Comparison of ENCODE assay signal across 5 fruit fly cellular contexts in genomic region chr3L:18398264-18398735, dm6.
TF ChIP-seq lines count a peak whose summit lies in the region.

Gene rpr (minus strand): TSS chr3L:18398435.

- peak; percentile 17 for TF ChIP-seq CTCF in whole organism, embryonic (GFP tag; optimal IDR thresholded peaks at IDR 0.05; lab: Kevin White, UChicago)

TF ChIP-seq in whole organism, 6 proteins besides CTCF, POLR2A, EP300 and RAD21:
- TF ChIP-seq usp (GFP tag; optimal IDR thresholded peaks at IDR 0.05; lab: Kevin White, UChicago) (no peak), pan (optimal IDR thresholded peaks at IDR 0.05; lab: Kevin White, UChicago) (no peak), Dll (optimal IDR thresholded peaks at IDR 0.05; lab: Kevin White, UChicago) (peak; percentile 45), EcR (GFP tag; optimal IDR thresholded peaks at IDR 0.05; lab: Kevin White, UChicago) (peak in 1 of 2 experiments; percentile 83), CG8478 (optimal IDR thresholded peaks at IDR 0.05; lab: Kevin White, UChicago) (no peak)

TF ChIP-seq in whole organism, embryonic, 481 proteins besides CTCF, POLR2A, EP300 and RAD21 (continues in another document):
- TF ChIP-seq CG7357 (GFP tag; IDR thresholded peaks at IDR 0.05; lab: Robert Waterston, UW) (no peak), Tbp (GFP tag; optimal IDR thresholded peaks at IDR 0.05; lab: Kevin White, UChicago) (peak; percentile 93), Jarid2 (GFP tag; optimal IDR thresholded peaks at IDR 0.05; lab: Kevin White, UChicago) (peak; percentile 98), Gsc (GFP tag; IDR thresholded peaks at IDR 0.05; lab: Robert Waterston, UW) (no peak), CG8388 (GFP tag; optimal IDR thresholded peaks at IDR 0.05; lab: Kevin White, UChicago) (peak; percentile 2), CG31224 (GFP tag; IDR thresholded peaks at IDR 0.05; lab: Robert Waterston, UW) (0 out of 2 replicates have a peak, but pooled peaks have one; percentile 20), CG4360 (GFP tag; IDR thresholded peaks at IDR 0.05; lab: Robert Waterston, UW) (peak; percentile 92), bsh (GFP tag; optimal IDR thresholded peaks at IDR 0.05; lab: Kevin White, UChicago) (peak in 1 of 2 experiments; percentile 20), CG9876 (GFP tag; optimal IDR thresholded peaks at IDR 0.05; lab: Kevin White, UChicago) (no peak), CG7839 (tag; optimal IDR thresholded peaks at IDR 0.05; lab: Kevin White, UChicago) (peak; percentile 16), CG12659 (GFP tag; optimal IDR thresholded peaks at IDR 0.05; lab: Kevin White, UChicago) (no peak), z (GFP tag; IDR thresholded peaks at IDR 0.05; lab: Robert Waterston, UW) (peak; percentile 70), twi (tag; optimal IDR thresholded peaks at IDR 0.05; lab: Kevin White, UChicago) (peak; percentile 11), Nf-YB (GFP tag; optimal IDR thresholded peaks at IDR 0.05; lab: Kevin White, UChicago) (peak; percentile 91), gfzf (GFP tag; optimal IDR thresholded peaks at IDR 0.05; lab: Kevin White, UChicago) (no peak), HLHmδ (GFP tag; optimal IDR thresholded peaks at IDR 0.05; lab: Kevin White, UChicago) (peak; percentile 39), B-H2 (GFP tag; optimal IDR thresholded peaks at IDR 0.05; lab: Kevin White, UChicago) (no peak), Dfd (GFP tag; optimal IDR thresholded peaks at IDR 0.05; lab: Kevin White, UChicago) (no peak), nom (GFP tag; optimal IDR thresholded peaks at IDR 0.05; lab: Kevin White, UChicago) (no peak), chif (GFP tag; optimal IDR thresholded peaks at IDR 0.05; lab: Kevin White, UChicago) (peak in 1 of 2 experiments; percentile 29), tll (GFP tag; optimal IDR thresholded peaks at IDR 0.05; lab: Kevin White, UChicago) (no peak), CG1233 (GFP tag; optimal IDR thresholded peaks at IDR 0.05; lab: Kevin White, UChicago) (peak; percentile 18)

TF ChIP-seq in whole organism, prepupa, 60 proteins besides CTCF, POLR2A, EP300 and RAD21 (continues in another document):
- peak; percentile 71 for TF ChIP-seq Sox14 (GFP tag; optimal IDR thresholded peaks at IDR 0.05; lab: Kevin White, UChicago)
- peak; percentile 23 for TF ChIP-seq CG3032 (tag; optimal IDR thresholded peaks at IDR 0.05; lab: Kevin White, UChicago)
- peak; percentile 6 for TF ChIP-seq topi (GFP tag; optimal IDR thresholded peaks at IDR 0.05; lab: Kevin White, UChicago)
- TF ChIP-seq CG6163 (GFP tag; IDR thresholded peaks at IDR 0.05; lab: Robert Waterston, UW), result no peak
- TF ChIP-seq lz (GFP tag; optimal IDR thresholded peaks at IDR 0.05; lab: Kevin White, UChicago), result no peak
- TF ChIP-seq CG8119 (GFP tag; IDR thresholded peaks at IDR 0.05; lab: Robert Waterston, UW), result no peak
- TF ChIP-seq Sox15 (GFP tag; optimal IDR thresholded peaks at IDR 0.05; lab: Kevin White, UChicago), result no peak
- no peak for TF ChIP-seq Eip93F (GFP tag; optimal IDR thresholded peaks at IDR 0.05; lab: Kevin White, UChicago)
- no peak for TF ChIP-seq CG6792 (GFP tag; optimal IDR thresholded peaks at IDR 0.05; lab: Kevin White, UChicago)
- TF ChIP-seq CG6808 (GFP tag; optimal IDR thresholded peaks at IDR 0.05; lab: Kevin White, UChicago), result peak; percentile 17
- TF ChIP-seq CG10669 (GFP tag; optimal IDR thresholded peaks at IDR 0.05; lab: Kevin White, UChicago), result no peak
- no peak for TF ChIP-seq CG32006 (GFP tag; optimal IDR thresholded peaks at IDR 0.05; lab: Kevin White, UChicago)
- TF ChIP-seq ss (GFP tag; optimal IDR thresholded peaks at IDR 0.05; lab: Kevin White, UChicago), result peak in 1 of 2 experiments; percentile 38
- TF ChIP-seq svp (GFP tag; lab: Kevin White, UChicago), result peak; percentile 48
- TF ChIP-seq CG15336 (GFP tag; IDR thresholded peaks at IDR 0.05; lab: Robert Waterston, UW), result no peak
- peak; percentile 6 for TF ChIP-seq Eip75B (GFP tag; optimal IDR thresholded peaks at IDR 0.05; lab: Kevin White, UChicago)
- TF ChIP-seq vri (GFP tag; optimal IDR thresholded peaks at IDR 0.05; lab: Kevin White, UChicago), result peak; percentile 45
- peak; percentile 32 for TF ChIP-seq esn (GFP tag; optimal IDR thresholded peaks at IDR 0.05; lab: Kevin White, UChicago)
- TF ChIP-seq salr (GFP tag; optimal IDR thresholded peaks at IDR 0.05; lab: Kevin White, UChicago), result no peak
- TF ChIP-seq Hr4 (GFP tag; optimal IDR thresholded peaks at IDR 0.05; lab: Kevin White, UChicago), result no peak
- TF ChIP-seq cyc (GFP tag; optimal IDR thresholded peaks at IDR 0.05; lab: Kevin White, UChicago), result no peak
- TF ChIP-seq Eip78C (GFP tag; lab: Kevin White, UChicago), result peak; percentile 47
- no peak for TF ChIP-seq Met (GFP tag; optimal IDR thresholded peaks at IDR 0.05; lab: Kevin White, UChicago)
- no peak for TF ChIP-seq CG11762 (GFP tag; optimal IDR thresholded peaks at IDR 0.05; lab: Kevin White, UChicago; ENCODE audit: insufficient read depth)

TF ChIP-seq in whole organism, pupa, 21 proteins besides CTCF, POLR2A, EP300 and RAD21:
- TF ChIP-seq CG32121 (GFP tag; IDR thresholded peaks at IDR 0.05; lab: Robert Waterston, UW), result no peak
- no peak for TF ChIP-seq CG13204 (GFP tag; optimal IDR thresholded peaks at IDR 0.05; lab: Kevin White, UChicago)
- TF ChIP-seq CG10348 (GFP tag; IDR thresholded peaks at IDR 0.05; lab: Robert Waterston, UW), result no peak
- TF ChIP-seq CG12605 (GFP tag; IDR thresholded peaks at IDR 0.05; lab: Robert Waterston, UW), result no peak
- no peak for TF ChIP-seq CG8301 (tag; optimal IDR thresholded peaks at IDR 0.05; lab: Kevin White, UChicago)
- peak; percentile 93 for TF ChIP-seq EcR (GFP tag; optimal IDR thresholded peaks at IDR 0.05; lab: Kevin White, UChicago)
- TF ChIP-seq Snoo (tag; optimal IDR thresholded peaks at IDR 0.05; lab: Kevin White, UChicago), result no peak
- no peak for TF ChIP-seq CG17806 (tag; optimal IDR thresholded peaks at IDR 0.05; lab: Kevin White, UChicago)
- TF ChIP-seq fd96Ca (GFP tag; IDR thresholded peaks at IDR 0.05; lab: Robert Waterston, UW), result peak; percentile 38; the same call in 2 of the 3 replicates
- TF ChIP-seq gl (tag; optimal IDR thresholded peaks at IDR 0.05; lab: Kevin White, UChicago), result no peak
- TF ChIP-seq D1 (tag; optimal IDR thresholded peaks at IDR 0.05; lab: Kevin White, UChicago), result no peak
- no peak for TF ChIP-seq CG9948 (tag; optimal IDR thresholded peaks at IDR 0.05; lab: Kevin White, UChicago)
- no peak for TF ChIP-seq CG34367 (tag; optimal IDR thresholded peaks at IDR 0.05; lab: Kevin White, UChicago)
- peak; percentile 18 for TF ChIP-seq Pif1A (GFP tag; optimal IDR thresholded peaks at IDR 0.05; lab: Kevin White, UChicago)
- no peak for TF ChIP-seq CG4496 (GFP tag; IDR thresholded peaks at IDR 0.05; lab: Robert Waterston, UW)
- TF ChIP-seq Ets98B (GFP tag; IDR thresholded peaks at IDR 0.05; lab: Robert Waterston, UW), result no peak
- TF ChIP-seq Pif1B (GFP tag; optimal IDR thresholded peaks at IDR 0.05; lab: Kevin White, UChicago), result peak; percentile 25
- TF ChIP-seq rn (GFP tag; IDR thresholded peaks at IDR 0.05; lab: Robert Waterston, UW), result no peak
- TF ChIP-seq CG14655 (GFP tag; optimal IDR thresholded peaks at IDR 0.05; lab: Kevin White, UChicago), result no peak

TF ChIP-seq in whole organism, wandering third instar larva, 38 proteins besides CTCF, POLR2A, EP300 and RAD21:
- TF ChIP-seq Vsx2 (GFP tag; optimal IDR thresholded peaks at IDR 0.05; lab: Kevin White, UChicago; ENCODE audit: partially characterized antibody) (peak; percentile 49), Rel (GFP tag; optimal IDR thresholded peaks at IDR 0.05; lab: Kevin White, UChicago) (no peak), Rel (tag; optimal IDR thresholded peaks at IDR 0.05; lab: Kevin White, UChicago) (peak; percentile 74), dl (GFP tag; optimal IDR thresholded peaks at IDR 0.05; lab: Kevin White, UChicago; ENCODE audit: insufficient read depth in 1 of 2, partially characterized antibody in 2 of 2) (peak in 1 of 2 experiments; percentile 40), HLH106 (tag; optimal IDR thresholded peaks at IDR 0.05; lab: Kevin White, UChicago) (no peak), GATAd (GFP tag; optimal IDR thresholded peaks at IDR 0.05; lab: Kevin White, UChicago) (no peak), fru (GFP tag; optimal IDR thresholded peaks at IDR 0.05; lab: Kevin White, UChicago) (no peak), N (GFP tag; optimal IDR thresholded peaks at IDR 0.05; lab: Kevin White, UChicago) (no peak), dsf (GFP tag; optimal IDR thresholded peaks at IDR 0.05; lab: Kevin White, UChicago; ENCODE audit: borderline replicate concordance) (no peak), Dif (GFP tag; optimal IDR thresholded peaks at IDR 0.05; lab: Kevin White, UChicago; ENCODE audit: partially characterized antibody) (no peak), Mio (GFP tag; optimal IDR thresholded peaks at IDR 0.05; lab: Kevin White, UChicago) (no peak), Hnf4 (GFP tag; optimal IDR thresholded peaks at IDR 0.05; lab: Kevin White, UChicago) (peak; percentile 17), Jra (GFP tag; optimal IDR thresholded peaks at IDR 0.05; lab: Kevin White, UChicago) (peak; percentile 8), Dfd (GFP tag; optimal IDR thresholded peaks at IDR 0.05; lab: Kevin White, UChicago) (no peak), psq (GFP tag; optimal IDR thresholded peaks at IDR 0.05; lab: Kevin White, UChicago) (peak; percentile 89), CG32264 (GFP tag; optimal IDR thresholded peaks at IDR 0.05; lab: Kevin White, UChicago) (no peak), OdsH (GFP tag; optimal IDR thresholded peaks at IDR 0.05; lab: Kevin White, UChicago) (no peak), lola (GFP tag; optimal IDR thresholded peaks at IDR 0.05; lab: Kevin White, UChicago) (no peak)
